Fruit fly (Drosophila melanogaster) Kc167 (cell line): ENCODE results near the gene baf.

Source experiments
- insv ChIP-seq: fragments of >200 bp; optimal IDR thresholded peaks from 3 replicates; lab custom pipeline; 2018; ENCODE audit warnings: missing external identifiers
- psq ChIP-seq: fragments of >200 bp; optimal IDR thresholded peaks from 2 replicates; lab custom pipeline; 2017; ENCODE audit warnings: missing external identifiers
- ttk ChIP-seq: sonication (Bioruptor generic); optimal IDR thresholded peaks from 2 replicates; lab custom pipeline; 2017; ENCODE audit warnings: missing external identifiers

- TF ChIP-seq insv (lab: Kevin White, UChicago) (no peak), psq (no peak), ttk (lab: Kevin White, UChicago) (no peak)
These were observed 37.8 kb upstream of the baf start for dm6 chr2L:7991391-7991876.
